Worm (Caenorhabditis elegans) whole organism, midembryonic: ENCODE data around the gene air-1.

ENCODE experiments used
- flt-1 ChIP-seq: fragments of 200-800 bp; sonication (Bioruptor generic); IDR thresholded peaks from 2 replicates; pipeline ENCODE4 v1.3.6; 2022; ENCODE audit warnings: missing genetic modification characterization, missing compliant biosample characterization
- ref-1 ChIP-seq: fragments of 200-800 bp; sonication (Bioruptor generic); conservative IDR thresholded peaks from 2 replicates; pipeline ENCODE4 v1.3.6; 2022; ENCODE audit warnings: missing genetic modification reagents, missing genetic modification characterization, missing compliant biosample characterization

DNA sequence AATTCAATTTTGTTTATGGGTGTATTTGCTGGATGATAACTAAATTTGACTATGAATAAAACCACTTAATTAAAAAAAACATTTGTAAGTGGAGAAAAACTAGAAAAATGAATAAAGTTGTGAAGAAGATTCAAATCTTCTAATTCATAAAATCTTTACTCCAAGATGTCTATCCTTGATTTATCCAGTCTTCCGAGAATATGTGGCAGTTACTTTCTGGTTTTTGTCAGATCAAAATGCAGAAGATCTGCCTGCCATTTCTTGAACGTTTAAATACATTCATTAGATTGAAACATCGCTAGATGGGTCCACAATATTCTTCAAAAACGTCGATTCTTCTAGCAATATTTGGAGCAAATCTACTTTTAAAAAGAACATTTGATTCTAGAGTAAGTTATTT is 35.6 kb upstream of the air-1 start, which contains the start of gene F20D6.2:
- TF ChIP-seq ref-1 (GFP tag; lab: Robert Waterston, UW) (no peak), flt-1 (GFP tag; lab: Robert Waterston, UW) (no peak)
